Worm (Caenorhabditis elegans) whole organism, L3 larva: ENCODE results near the gene ckk-1.

ENCODE experiments used
- daf-12 ChIP-seq: fragments of 150-350 bp; optimal IDR thresholded peaks from 2 replicates; lab custom pipeline; 2014; ENCODE audit warnings: missing biosample characterization, missing genetic modification reagents, missing genetic modification characterization
- lsy-12 ChIP-seq: sonication (generic microtip); optimal IDR thresholded peaks from 2 replicates; lab custom pipeline; 2016; ENCODE audit warnings: mild to moderate bottlenecking, missing genetic modification characterization, missing compliant biosample characterization
- mml-1 ChIP-seq: fragments of 150-350 bp; sonication (generic microtip); optimal IDR thresholded peaks from 3 replicates; lab custom pipeline; 2014; ENCODE audit warnings: missing biosample characterization, missing genetic modification characterization
- nhr-77 ChIP-seq: fragments of 150-350 bp; optimal IDR thresholded peaks from 2 replicates; lab custom pipeline; 2014; ENCODE audit warnings: missing biosample characterization, missing genetic modification characterization

DNA sequence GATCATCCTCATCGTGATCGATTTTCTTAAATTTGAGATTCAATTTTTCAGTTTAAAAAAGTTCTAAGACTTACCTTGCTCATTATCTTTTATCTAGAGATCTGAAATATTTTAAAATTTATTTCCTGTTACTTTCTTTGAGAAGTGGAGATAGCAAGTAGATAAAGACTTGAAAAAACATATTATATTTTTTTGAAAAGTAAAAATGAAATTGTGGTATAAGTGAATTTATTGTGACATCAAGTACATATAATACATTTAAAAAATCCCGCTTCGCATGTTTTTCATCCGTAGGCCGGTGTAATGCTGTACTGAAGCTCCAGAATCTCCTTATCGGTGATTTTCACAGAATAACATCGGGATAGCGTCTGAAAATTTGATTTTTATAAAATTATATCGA is 62.0 kb downstream of the ckk-1 start, which contains the start of gene B0336.7:
- TF ChIP-seq mml-1 (tag; lab: Kevin White, UChicago) (no peak), nhr-77 (tag; lab: Kevin White, UChicago) (no peak), daf-12 (tag; lab: Kevin White, UChicago) (no peak), lsy-12 (no peak)
